Fruit fly (Drosophila melanogaster) whole organism, embryonic: ENCODE data around the gene Prat.

Source experiments
- Ada2b ChIP-seq: fragments of 200-800 bp; sonication (Bioruptor generic); IDR thresholded peaks from 2 replicates; pipeline ENCODE4 v1.3.6; 2022; ENCODE audit warnings: missing biosample characterization, missing genetic modification characterization
- Aef1 ChIP-seq: fragments of 200-800 bp; sonication (Bioruptor generic); IDR thresholded peaks from 3 replicates; pipeline ENCODE4 v1.3.6; 2022; ENCODE audit warnings: missing biosample characterization, missing genetic modification characterization
- Atf3 ChIP-seq: fragments of 200-800 bp; sonication (Bioruptor generic); optimal IDR thresholded peaks from 3 replicates; lab custom pipeline; 2016; ENCODE audit warnings: missing biosample characterization, missing genetic modification characterization
- B-H2 ChIP-seq: fragments of 200-800 bp; sonication (Bioruptor generic); optimal IDR thresholded peaks from 2 replicates; lab custom pipeline; 2018; ENCODE audit warnings: missing biosample characterization, mild to moderate bottlenecking, missing genetic modification characterization
- CG10321 ChIP-seq: fragments of 200-800 bp; sonication (Bioruptor generic); IDR thresholded peaks from 2 replicates; pipeline ENCODE4 v1.3.6; 2022; ENCODE audit warnings: missing biosample characterization, missing genetic modification characterization
- CG12104 ChIP-seq: fragments of 200-800 bp; sonication (Bioruptor generic); optimal IDR thresholded peaks from 3 replicates; lab custom pipeline; 2016; ENCODE audit warnings: missing biosample characterization, missing genetic modification characterization
- CG12236 ChIP-seq: fragments of 200-800 bp; sonication (Bioruptor generic); optimal IDR thresholded peaks from 2 replicates; lab custom pipeline; 2016; ENCODE audit warnings: missing biosample characterization, missing genetic modification characterization
- CG12391 ChIP-seq: fragments of 200-800 bp; sonication (Bioruptor generic); optimal IDR thresholded peaks from 3 replicates; lab custom pipeline; 2018; ENCODE audit warnings: missing biosample characterization, mild to moderate bottlenecking, missing genetic modification characterization, moderate library complexity
- CG12769 ChIP-seq: fragments of 200-800 bp; sonication (Bioruptor generic); optimal IDR thresholded peaks from 2 replicates; lab custom pipeline; 2019; ENCODE audit warnings: missing biosample characterization, mild to moderate bottlenecking, missing genetic modification characterization, moderate library complexity
- CG13775 ChIP-seq: fragments of 200-800 bp; sonication (Bioruptor generic); optimal IDR thresholded peaks from 3 replicates; lab custom pipeline; 2017; ENCODE audit warnings: missing biosample characterization, mild to moderate bottlenecking, missing genetic modification characterization
- CG15073 ChIP-seq: fragments of 200-800 bp; sonication (Bioruptor generic); optimal IDR thresholded peaks from 2 replicates; lab custom pipeline; 2016; ENCODE audit warnings: missing biosample characterization, missing genetic modification characterization
- CG15696 ChIP-seq: fragments of 200-800 bp; sonication (Bioruptor generic); optimal IDR thresholded peaks from 2 replicates; lab custom pipeline; 2019; ENCODE audit warnings: missing biosample characterization, mild to moderate bottlenecking, missing genetic modification characterization, moderate library complexity
- CG1647 ChIP-seq: fragments of 200-800 bp; sonication (Bioruptor generic); optimal IDR thresholded peaks from 3 replicates; lab custom pipeline; 2016; ENCODE audit warnings: missing biosample characterization, missing genetic modification characterization
- CG18476 ChIP-seq: fragments of 200-800 bp; sonication (Bioruptor generic); optimal IDR thresholded peaks from 2 replicates; lab custom pipeline; 2016; ENCODE audit warnings: missing biosample characterization, mild to moderate bottlenecking, missing genetic modification characterization
- CG18764 ChIP-seq: fragments of 200-800 bp; sonication (Bioruptor generic); optimal IDR thresholded peaks from 3 replicates; lab custom pipeline; 2016; ENCODE audit warnings: missing biosample characterization, missing genetic modification characterization
- CG2199 ChIP-seq: fragments of 200-800 bp; sonication (Bioruptor generic); IDR thresholded peaks from 3 replicates; pipeline ENCODE4 v1.3.6; 2022; ENCODE audit warnings: missing biosample characterization, missing genetic modification characterization
- CG30431 ChIP-seq: fragments of 200-800 bp; sonication (Bioruptor generic); optimal IDR thresholded peaks from 2 replicates; lab custom pipeline; 2017; ENCODE audit warnings: missing biosample characterization, missing genetic modification characterization
- CG32767 ChIP-seq: fragments of 200-800 bp; sonication (Bioruptor generic); IDR thresholded peaks from 2 replicates; pipeline ENCODE4 v1.3.6; 2022; ENCODE audit warnings: missing biosample characterization, missing genetic modification characterization
- CG32772 ChIP-seq: fragments of 200-800 bp; sonication (Bioruptor generic); IDR thresholded peaks from 2 replicates; pipeline ENCODE4 v1.3.6; 2022; ENCODE audit warnings: missing biosample characterization, missing genetic modification characterization
- CG3726 ChIP-seq: fragments of 200-800 bp; sonication (Bioruptor generic); IDR thresholded peaks from 3 replicates; pipeline ENCODE4, ENCODE4 v1.3.6; 2022; ENCODE audit warnings: missing biosample characterization, missing genetic modification characterization
- CG7963 ChIP-seq: fragments of 200-800 bp; sonication (Bioruptor generic); IDR thresholded peaks from 3 replicates; pipeline ENCODE4 v1.3.6; 2022; ENCODE audit warnings: missing biosample characterization, missing genetic modification characterization; ENCODE audit not compliant: partially characterized antibody
- CrebB ChIP-seq: fragments of 200-800 bp; sonication (Bioruptor generic); optimal IDR thresholded peaks from 3 replicates; lab custom pipeline; 2018; ENCODE audit warnings: missing biosample characterization, mild to moderate bottlenecking, missing genetic modification characterization
- Drgx ChIP-seq: fragments of 200-800 bp; sonication (Bioruptor generic); IDR thresholded peaks from 2 replicates; pipeline ENCODE4 v1.3.6; 2022; ENCODE audit warnings: missing biosample characterization, missing genetic modification characterization
- E2f1 ChIP-seq: fragments of 200-800 bp; sonication (Bioruptor generic); IDR thresholded peaks from 2 replicates; pipeline ENCODE4 v1.3.6; 2022; ENCODE audit warnings: missing biosample characterization, missing genetic modification characterization
- HLH54F ChIP-seq: fragments of 200-800 bp; sonication (Bioruptor generic); optimal IDR thresholded peaks from 3 replicates; lab custom pipeline; 2016; ENCODE audit warnings: missing biosample characterization, missing genetic modification characterization
- Hmr ChIP-seq: fragments of 200-800 bp; sonication (Bioruptor generic); optimal IDR thresholded peaks from 3 replicates; lab custom pipeline; 2017; ENCODE audit warnings: mild to moderate bottlenecking, missing biosample characterization, missing genetic modification reagents, missing genetic modification characterization
- Hr3 ChIP-seq: fragments of 200-800 bp; sonication (Bioruptor generic); optimal IDR thresholded peaks from 3 replicates; lab custom pipeline; 2016; ENCODE audit warnings: missing biosample characterization, missing genetic modification characterization
- Meics ChIP-seq: fragments of 200-800 bp; sonication (Bioruptor generic); optimal IDR thresholded peaks from 2 replicates; lab custom pipeline; 2017; ENCODE audit warnings: missing biosample characterization, mild to moderate bottlenecking, missing genetic modification characterization
- Mes4 ChIP-seq: fragments of 200-800 bp; sonication (Bioruptor generic); optimal IDR thresholded peaks from 2 replicates; lab custom pipeline; 2016; ENCODE audit warnings: missing biosample characterization, missing genetic modification characterization
- Nf-YB ChIP-seq: fragments of 200-800 bp; sonication (Bioruptor generic); optimal IDR thresholded peaks from 3 replicates; lab custom pipeline; 2019; ENCODE audit warnings: missing biosample characterization, mild to moderate bottlenecking, missing genetic modification characterization, moderate library complexity
- TFAM ChIP-seq: fragments of 200-800 bp; sonication (Bioruptor generic); optimal IDR thresholded peaks from 2 replicates; lab custom pipeline; 2017; ENCODE audit warnings: missing biosample characterization, missing genetic modification characterization, inconsistent platforms
- ap ChIP-seq: fragments of 200-800 bp; sonication (Bioruptor generic); IDR thresholded peaks from 2 replicates; pipeline ENCODE4 v1.3.6; 2022; ENCODE audit warnings: missing biosample characterization, missing genetic modification characterization
- bab2 ChIP-seq: fragments of 200-800 bp; sonication (Bioruptor generic); optimal IDR thresholded peaks from 2 replicates; lab custom pipeline; 2016; ENCODE audit warnings: missing biosample characterization, missing genetic modification characterization
- bigmax ChIP-seq: fragments of 200-800 bp; sonication (Bioruptor generic); optimal IDR thresholded peaks from 2 replicates; lab custom pipeline; 2018; ENCODE audit warnings: missing biosample characterization, mild to moderate bottlenecking, missing genetic modification characterization
- corto ChIP-seq: fragments of 200-800 bp; sonication (Bioruptor generic); optimal IDR thresholded peaks from 2 replicates; lab custom pipeline; 2016; ENCODE audit warnings: missing biosample characterization, mild to moderate bottlenecking, missing genetic modification characterization, moderate library complexity
- dmrt11E ChIP-seq: fragments of 200-800 bp; sonication (Bioruptor generic); optimal IDR thresholded peaks from 3 replicates; lab custom pipeline; 2018; ENCODE audit warnings: missing biosample characterization, mild to moderate bottlenecking, missing genetic modification characterization, moderate library complexity
- fd102C ChIP-seq: fragments of 200-800 bp; sonication (Bioruptor generic); optimal IDR thresholded peaks from 2 replicates; lab custom pipeline; 2018; ENCODE audit warnings: missing biosample characterization, mild to moderate bottlenecking, missing genetic modification characterization, moderate library complexity
- gfzf ChIP-seq: fragments of 200-800 bp; sonication (Bioruptor generic); optimal IDR thresholded peaks from 2 replicates; lab custom pipeline; 2016; ENCODE audit warnings: missing biosample characterization, mild to moderate bottlenecking, missing genetic modification characterization, moderate library complexity
- gsb-n ChIP-seq: fragments of 200-800 bp; sonication (Bioruptor generic); optimal IDR thresholded peaks from 3 replicates; lab custom pipeline; 2018; ENCODE audit warnings: missing biosample characterization, mild to moderate bottlenecking, missing genetic modification characterization
- ham ChIP-seq: fragments of 200-800 bp; sonication (Bioruptor generic); IDR thresholded peaks from 2 replicates; pipeline ENCODE4 v1.3.6; 2022; ENCODE audit warnings: missing biosample characterization, missing genetic modification characterization
- ken ChIP-seq: fragments of 200-800 bp; sonication (Bioruptor generic); IDR thresholded peaks from 3 replicates; pipeline ENCODE4 v1.3.6; 2022; ENCODE audit warnings: missing biosample characterization, missing genetic modification characterization
- lab ChIP-seq: fragments of 200-800 bp; sonication (Bioruptor generic); optimal IDR thresholded peaks from 3 replicates; lab custom pipeline; 2017; ENCODE audit warnings: missing biosample characterization, missing genetic modification characterization, mild to moderate bottlenecking, moderate library complexity, missing genetic modification reagents
- lilli ChIP-seq: fragments of 200-800 bp; sonication (Bioruptor generic); optimal IDR thresholded peaks from 3 replicates; lab custom pipeline; 2016; ENCODE audit warnings: missing biosample characterization, missing genetic modification characterization
- mam ChIP-seq: fragments of 200-800 bp; sonication (Bioruptor generic); optimal IDR thresholded peaks from 3 replicates; lab custom pipeline; 2016; ENCODE audit warnings: missing biosample characterization, missing genetic modification characterization
- nau ChIP-seq: fragments of 200-800 bp; sonication (Bioruptor generic); optimal IDR thresholded peaks from 3 replicates; lab custom pipeline; 2017; ENCODE audit warnings: missing biosample characterization, mild to moderate bottlenecking, missing genetic modification characterization, missing genetic modification reagents
- nom ChIP-seq: fragments of 200-800 bp; sonication (Bioruptor generic); optimal IDR thresholded peaks from 2 replicates; lab custom pipeline; 2017; ENCODE audit warnings: missing biosample characterization, missing genetic modification characterization, mild to moderate bottlenecking, moderate library complexity, missing genetic modification reagents
- odd ChIP-seq: fragments of 200-800 bp; sonication (Bioruptor generic); optimal IDR thresholded peaks from 2 replicates; lab custom pipeline; 2017; ENCODE audit warnings: missing biosample characterization, mild to moderate bottlenecking, missing genetic modification characterization
- otp ChIP-seq: fragments of 200-800 bp; sonication (Bioruptor generic); IDR thresholded peaks from 3 replicates; pipeline ENCODE4, ENCODE4 v1.3.6; 2022; ENCODE audit warnings: missing biosample characterization, missing genetic modification characterization
- psq ChIP-seq: fragments of 200-800 bp; sonication (Bioruptor generic); optimal IDR thresholded peaks from 2 replicates; lab custom pipeline; 2017; ENCODE audit warnings: missing biosample characterization, missing genetic modification characterization
- repo ChIP-seq: fragments of 200-800 bp; sonication (Bioruptor generic); optimal IDR thresholded peaks from 2 replicates; lab custom pipeline; 2016; ENCODE audit warnings: missing biosample characterization, missing genetic modification characterization
- ssp ChIP-seq: fragments of 200-800 bp; sonication (Bioruptor generic); IDR thresholded peaks from 2 replicates; pipeline ENCODE4 v1.3.6; 2022; ENCODE audit warnings: missing biosample characterization, missing genetic modification characterization
- sug ChIP-seq: fragments of 200-800 bp; optimal IDR thresholded peaks from 2 replicates; lab custom pipeline; 2019; ENCODE audit warnings: missing biosample characterization, mild to moderate bottlenecking, missing genetic modification characterization, moderate library complexity
- unpg ChIP-seq: fragments of 200-800 bp; sonication (Bioruptor generic); optimal IDR thresholded peaks from 3 replicates; lab custom pipeline; 2018; ENCODE audit warnings: missing biosample characterization, mild to moderate bottlenecking, missing genetic modification characterization, moderate library complexity

Gene Prat

DNA sequence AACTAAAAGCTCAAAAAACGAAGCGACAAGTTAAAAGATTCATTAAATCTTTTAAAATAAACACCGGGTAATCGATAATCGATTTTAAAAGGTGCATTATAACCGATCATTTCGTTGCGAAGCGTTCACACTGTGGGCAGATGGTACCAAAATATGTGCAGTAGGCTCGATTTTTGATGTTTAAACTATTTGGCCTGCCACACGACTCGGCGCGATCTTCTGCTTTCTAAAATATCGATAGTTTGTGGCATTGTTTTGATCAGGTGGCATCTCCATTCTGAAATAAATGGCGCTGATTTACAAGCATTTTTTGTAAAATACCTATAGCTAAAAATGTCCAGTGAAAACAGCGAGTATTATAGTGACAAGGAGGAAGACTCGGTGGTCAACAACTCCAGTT lies 8.6 kb upstream of the Prat start, which contains the start of the genes CG10445 and lds (continued):
- TF ChIP-seq Hmr (GFP tag; lab: Kevin White, UChicago): no peak
- TF ChIP-seq CG12104 (GFP tag; lab: Kevin White, UChicago): no peak
- no peak for TF ChIP-seq Drgx
- TF ChIP-seq sug: no peak
- no peak for TF ChIP-seq CG13775 (GFP tag; lab: Kevin White, UChicago)
- TF ChIP-seq CG12391 (tag; lab: Kevin White, UChicago): no peak
- TF ChIP-seq lab (GFP tag; lab: Kevin White, UChicago): no peak
- no peak for TF ChIP-seq bab2 (GFP tag; lab: Kevin White, UChicago)
- TF ChIP-seq CG12769 (tag; lab: Kevin White, UChicago): no peak
- no peak for TF ChIP-seq Aef1
- no peak for TF ChIP-seq nau
- TF ChIP-seq HLH54F (GFP tag; lab: Kevin White, UChicago): peak; percentile 29
- TF ChIP-seq ap: no peak
- no peak for TF ChIP-seq TFAM (GFP tag; lab: Kevin White, UChicago)
- no peak for TF ChIP-seq Hr3 (GFP tag; lab: Kevin White, UChicago)
- TF ChIP-seq CG12236 (GFP tag; lab: Kevin White, UChicago): no peak
- TF ChIP-seq Nf-YB (GFP tag; lab: Kevin White, UChicago): no peak
- TF ChIP-seq CG15696: no peak
- TF ChIP-seq mam (GFP tag; lab: Kevin White, UChicago): peak; percentile 48
- no peak for TF ChIP-seq otp (GFP tag; lab: Robert Waterston, UW)
- peak; percentile 96 for TF ChIP-seq ssp (GFP tag; lab: Robert Waterston, UW)
- TF ChIP-seq dmrt11E: no peak
- no peak for TF ChIP-seq Atf3 (GFP tag; lab: Kevin White, UChicago)
- TF ChIP-seq fd102C: no peak
- TF ChIP-seq CG7963 (GFP tag; lab: Robert Waterston, UW): peak; percentile 92
- TF ChIP-seq unpg (GFP tag; lab: Kevin White, UChicago): no peak
- no peak for TF ChIP-seq repo (GFP tag; lab: Kevin White, UChicago)
- TF ChIP-seq CG1647 (GFP tag; lab: Kevin White, UChicago): no peak
- TF ChIP-seq CG18476 (GFP tag; lab: Kevin White, UChicago): no peak
- TF ChIP-seq psq (GFP tag; lab: Kevin White, UChicago): no peak
- TF ChIP-seq B-H2 (GFP tag; lab: Kevin White, UChicago): no peak
- no peak for TF ChIP-seq CG3726
- no peak for TF ChIP-seq CrebB
- TF ChIP-seq CG2199 (GFP tag; lab: Robert Waterston, UW): no peak
- TF ChIP-seq ham (GFP tag; lab: Robert Waterston, UW): no peak
- TF ChIP-seq gfzf (GFP tag; lab: Kevin White, UChicago): peak; percentile 48
- no peak for TF ChIP-seq CG32772 (GFP tag; lab: Robert Waterston, UW)
- TF ChIP-seq CG15073 (GFP tag; lab: Kevin White, UChicago): no peak
- no peak for TF ChIP-seq Ada2b (GFP tag; lab: Robert Waterston, UW)
- no peak for TF ChIP-seq CG32767 (GFP tag; lab: Robert Waterston, UW)
- TF ChIP-seq lilli (GFP tag; lab: Kevin White, UChicago): no peak
- peak; percentile 14 for TF ChIP-seq CG18764
- TF ChIP-seq CG10321 (GFP tag; lab: Robert Waterston, UW): no peak
- TF ChIP-seq gsb-n (tag; lab: Kevin White, UChicago): no peak
- TF ChIP-seq Meics (GFP tag; lab: Kevin White, UChicago): no peak
- TF ChIP-seq ken (GFP tag; lab: Robert Waterston, UW): no peak
- TF ChIP-seq corto (GFP tag; lab: Kevin White, UChicago): no peak
- TF ChIP-seq odd (GFP tag; lab: Kevin White, UChicago): no peak
- no peak for TF ChIP-seq CG30431 (GFP tag; lab: Kevin White, UChicago)
- TF ChIP-seq E2f1 (GFP tag; lab: Robert Waterston, UW): no peak
- no peak for TF ChIP-seq bigmax (GFP tag; lab: Kevin White, UChicago)
- no peak for TF ChIP-seq Mes4 (GFP tag; lab: Kevin White, UChicago)
- TF ChIP-seq nom (GFP tag; lab: Kevin White, UChicago): no peak
